Worm (Caenorhabditis elegans): ENCODE results near the gene Y14H12B.2.

Gene Y14H12B.2

DNA sequence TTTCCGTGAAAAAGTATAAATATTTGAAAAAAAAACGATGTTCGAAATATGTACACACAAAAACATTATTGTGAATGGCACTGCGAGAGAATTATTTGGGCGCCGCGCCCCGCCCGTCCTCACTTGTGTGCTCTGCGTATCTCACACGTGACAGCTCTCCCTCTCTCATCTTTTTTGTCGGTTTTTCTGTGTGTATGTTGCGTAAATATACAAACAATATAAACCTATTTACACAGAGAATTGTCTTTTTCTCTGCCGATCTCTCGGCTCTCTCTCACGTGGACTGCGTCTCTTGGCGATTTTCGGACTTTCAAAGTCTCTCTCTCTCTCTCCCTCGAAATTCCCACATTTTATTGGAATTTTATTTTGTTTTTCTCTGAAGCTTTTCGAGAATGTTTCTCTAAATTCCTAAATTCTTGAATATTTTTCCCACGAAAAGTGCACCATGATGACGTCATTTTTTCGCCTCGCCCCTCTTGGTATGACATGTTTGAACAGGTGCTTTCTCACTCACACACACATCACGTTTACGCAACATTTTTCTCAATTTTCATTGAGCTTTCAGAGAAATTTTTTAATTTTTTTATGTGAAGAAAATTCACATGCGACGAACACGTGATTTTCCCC, 25.2 kb upstream of the Y14H12B.2 start (continued):
- TF ChIP-seq nhr-90 (tag; optimal IDR thresholded peaks at IDR 0.05) (peak; percentile 43), madf-8 (GFP tag; conservative IDR thresholded peaks at IDR 0.05) (no peak), mcd-1 (GFP tag; IDR thresholded peaks at IDR 0.05) (peak; percentile 31; the same call in 1 of the 2 replicates), F10E7.11 (tag; optimal IDR thresholded peaks at IDR 0.05) (no peak), ekl-4 (GFP tag; IDR thresholded peaks at IDR 0.05) (peak; percentile 51; the same call in 1 of the 2 replicates), F23B12.7 (tag; optimal IDR thresholded peaks at IDR 0.05; ENCODE audit: insufficient read depth) (peak; percentile 17), F55B11.4 (tag; optimal IDR thresholded peaks at IDR 0.05; ENCODE audit: borderline replicate concordance, insufficient read depth) (no peak), lin-35 (GFP tag; optimal IDR thresholded peaks at IDR 0.05) (peak in 1 of 3 experiments; percentile 49), ceh-27 (GFP tag; optimal IDR thresholded peaks at IDR 0.05) (peak; percentile 73), madf-10 (tag; optimal IDR thresholded peaks at IDR 0.05) (peak; percentile 37), tbp1 (GFP tag; optimal IDR thresholded peaks at IDR 0.05) (peak; percentile 38), snpc-4 (GFP tag; optimal IDR thresholded peaks at IDR 0.05) (no peak), snpc-4 (tag; optimal IDR thresholded peaks at IDR 0.05) (peak in 3 of 4 experiments; percentile 24 to 48 (median 27)), lin-54 (GFP tag; optimal IDR thresholded peaks at IDR 0.05) (peak; percentile 3), let-607 (tag; optimal IDR thresholded peaks at IDR 0.05) (peak in 1 of 2 experiments; percentile 55), ceh-40 (GFP tag; IDR thresholded peaks at IDR 0.05) (no peak), attf-6 (GFP tag; IDR thresholded peaks at IDR 0.05) (no peak), rcor-1 (GFP tag; IDR thresholded peaks at IDR 0.05) (no peak), lsy-27 (tag; optimal IDR thresholded peaks at IDR 0.05; ENCODE audit: borderline replicate concordance, insufficient read depth) (no peak), lin-40 (tag; optimal IDR thresholded peaks at IDR 0.05) (peak; percentile 56), egl-18 (GFP tag; IDR thresholded peaks at IDR 0.05) (0 out of 2 replicates have a peak, but pooled peaks have one; percentile 39), Y53G8AR.9 (GFP tag; conservative IDR thresholded peaks at IDR 0.05) (no peak), lir-1 (GFP tag; conservative IDR thresholded peaks at IDR 0.05) (peak; percentile 31; the same call in 1 of the 2 replicates), sea-2 (GFP tag; IDR thresholded peaks at IDR 0.05) (peak; percentile 51; the same call in 1 of the 2 replicates), K12H6.12 (tag; optimal IDR thresholded peaks at IDR 0.05) (peak; percentile 85), C06A6.2 (GFP tag; conservative IDR thresholded peaks at IDR 0.05) (0 out of 2 replicates have a peak, but pooled peaks have one; percentile 17), ztf-22 (GFP tag; optimal IDR thresholded peaks at IDR 0.05) (peak; percentile 38), ztf-28 (GFP tag; IDR thresholded peaks at IDR 0.05) (no peak), mel-28 (tag; optimal IDR thresholded peaks at IDR 0.05; ENCODE audit: borderline replicate concordance) (no peak), nfyb-1 (GFP tag; IDR thresholded peaks at IDR 0.05) (peak; percentile 76; the same call in 1 of the 2 replicates), snpc-1.1 (tag; optimal IDR thresholded peaks at IDR 0.05; ENCODE audit: insufficient read depth) (no peak), cebp-2 (GFP tag; IDR thresholded peaks at IDR 0.05) (no peak), atf-7 (tag; optimal IDR thresholded peaks at IDR 0.05) (peak; percentile 83), K11D2.4 (GFP tag; IDR thresholded peaks at IDR 0.05) (peak; percentile 62; the same call in 1 of the 2 replicates), mes-4 (tag; optimal IDR thresholded peaks at IDR 0.05) (no peak), cebp-1 (GFP tag; IDR thresholded peaks at IDR 0.05) (peak; percentile 30; the same call in 1 of the 2 replicates), cebp-1 (tag; optimal IDR thresholded peaks at IDR 0.05) (peak; percentile 78), pbrm-1 (GFP tag; IDR thresholded peaks at IDR 0.05) (0 out of 2 replicates have a peak, but pooled peaks have one; percentile 21), B0336.3 (GFP tag; IDR thresholded peaks at IDR 0.05) (peak; percentile 62; the same call in 1 of the 2 replicates)

Data from whole organism, young adult.